Fruit fly (Drosophila melanogaster): ENCODE measurements around the gene CG13039.

DNA sequence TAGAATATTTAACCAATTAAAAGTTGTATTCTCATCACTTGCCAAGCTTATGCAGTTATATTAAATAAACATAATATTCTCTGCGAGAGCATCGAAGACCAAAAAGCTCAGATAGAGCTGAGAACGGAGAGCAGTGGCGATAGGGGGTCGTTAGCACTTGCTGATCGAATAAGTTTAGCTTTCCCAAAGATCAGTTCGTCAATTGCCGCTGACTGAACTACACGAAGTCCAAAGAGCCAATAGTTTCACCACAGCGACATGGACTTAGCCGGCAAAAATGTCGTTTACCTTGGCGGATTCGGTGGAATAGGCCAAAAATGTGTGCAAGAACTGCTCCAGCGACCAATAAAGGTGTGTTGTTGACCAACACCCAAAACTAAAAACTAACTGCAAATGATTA lies 41.6 kb upstream of the CG13039 start, which contains the start of gene CG4842:
- TF ChIP-seq Blimp-1 (GFP tag; optimal IDR thresholded peaks at IDR 0.05) (no peak), fkh (GFP tag; optimal IDR thresholded peaks at IDR 0.05) (no peak), spab (GFP tag; optimal IDR thresholded peaks at IDR 0.05) (no peak), OdsH (GFP tag; optimal IDR thresholded peaks at IDR 0.05) (no peak), Eip75B (GFP tag; optimal IDR thresholded peaks at IDR 0.05) (no peak), Sox14 (GFP tag; optimal IDR thresholded peaks at IDR 0.05) (no peak)

Data from whole organism, prepupa.